Worm (Caenorhabditis elegans): ENCODE data around the gene perm-3.

The perm-3 gene

DNA sequence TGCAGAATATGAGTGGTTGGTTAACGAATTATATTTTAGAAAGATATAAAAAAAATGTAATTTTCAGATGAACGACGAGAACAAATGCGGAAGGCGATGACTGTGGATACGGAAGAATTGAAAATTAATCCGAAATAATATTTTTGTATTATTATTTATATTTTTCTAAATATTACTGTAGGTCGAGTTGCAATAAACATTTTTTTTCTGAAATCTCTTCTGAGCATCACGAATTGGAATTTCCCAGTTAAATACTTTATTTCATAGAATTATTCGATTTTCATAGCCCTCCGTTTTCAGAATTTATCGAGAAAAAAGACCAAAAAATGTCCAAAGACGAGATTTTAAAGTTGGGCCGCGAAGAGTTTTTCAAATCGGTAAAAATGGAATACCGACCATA lies 2.9 kb upstream of the perm-3 start, which contains the start of gene ZK616.2:
ZK616.2 (plus strand) TSS at position 301 of the 400 bp plus-strand sequence.
- TF ChIP-seq eor-1 (tag; optimal IDR thresholded peaks at IDR 0.05) = no peak
- TF ChIP-seq nhr-23 (tag; optimal IDR thresholded peaks at IDR 0.05) = no peak
- TF ChIP-seq lin-39 (tag; optimal IDR thresholded peaks at IDR 0.05) = no peak
- no peak for TF ChIP-seq pha-4 (tag; optimal IDR thresholded peaks at IDR 0.05)
- no peak for TF ChIP-seq elt-1 (tag; optimal IDR thresholded peaks at IDR 0.05)
- TF ChIP-seq unc-39 (tag; optimal IDR thresholded peaks at IDR 0.05) = no peak
- no peak for TF ChIP-seq jun-1 (tag; optimal IDR thresholded peaks at IDR 0.05)

DNA sequence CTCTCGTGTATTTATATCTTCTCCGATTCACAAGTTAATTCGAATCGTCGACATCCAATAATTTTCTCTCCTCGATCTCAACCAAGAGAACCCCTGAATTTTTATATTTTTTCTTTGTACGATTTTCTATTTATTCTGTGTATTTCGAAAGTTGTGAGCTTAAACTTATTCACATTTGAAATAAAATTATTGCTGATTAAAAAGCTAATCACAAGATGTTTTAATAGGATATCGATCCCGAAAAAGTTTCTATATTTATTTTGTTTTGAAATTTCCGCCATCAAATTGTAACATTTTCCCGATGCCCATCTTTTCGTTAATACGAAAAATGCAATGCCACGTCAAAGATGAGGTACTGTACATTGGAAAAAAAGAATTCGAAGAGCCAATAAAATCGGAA lies 2.2 kb upstream of the perm-3 start, which contains the start of gene ZK616.3:
ZK616.3 (plus strand) TSS at position 301 of the 400 bp plus-strand sequence.
- no peak for TF ChIP-seq sea-2 (GFP tag; optimal IDR thresholded peaks at IDR 0.05)

ce11 chrIV:5393566-5393965 lies 1.0 kb downstream of the perm-3 start:
- TF ChIP-seq fkh-2 (tag; optimal IDR thresholded peaks at IDR 0.05) = no peak
- peak; percentile 61 for TF ChIP-seq pqm-1 (tag; optimal IDR thresholded peaks at IDR 0.05)
- peak; percentile 51 for TF ChIP-seq pha-4 (tag; optimal IDR thresholded peaks at IDR 0.05)
- TF ChIP-seq elt-2 (tag; optimal IDR thresholded peaks at IDR 0.05) = peak; percentile 68
- TF ChIP-seq daf-12 (tag; optimal IDR thresholded peaks at IDR 0.05) = no peak

DNA sequence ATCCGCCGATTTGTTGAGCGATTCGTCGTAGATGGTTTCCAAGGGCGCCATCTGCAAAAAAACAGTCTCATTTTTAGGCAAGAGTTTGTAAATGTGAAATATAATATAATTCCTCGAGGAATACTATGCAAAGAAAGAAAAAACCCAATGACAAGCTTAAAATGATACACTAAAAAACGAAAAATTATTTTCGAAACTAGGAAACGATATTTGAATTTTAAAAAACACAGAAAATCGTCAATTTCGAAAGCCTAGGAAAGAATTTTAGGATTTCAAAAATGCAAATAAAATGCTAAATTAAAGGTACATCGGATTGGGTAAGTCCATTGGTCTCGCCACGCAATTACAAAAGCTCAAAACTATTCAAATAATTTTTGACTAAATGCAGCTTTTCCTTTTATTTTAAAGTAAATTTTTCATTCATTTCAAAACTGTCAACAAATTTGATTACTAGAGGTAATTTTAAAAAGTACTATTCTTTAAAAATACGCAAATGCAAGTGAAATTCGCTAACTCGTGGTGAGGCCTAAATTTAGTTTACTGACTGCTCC lies 3.0 kb downstream of the perm-3 start, which contains the start of the genes htp-1 and ZK616.5:
htp-1 (minus strand) TSS at position 51 of the 551 bp plus-strand sequence.
ZK616.5 (plus strand) TSS at position 423 of the 551 bp plus-strand sequence.
- TF ChIP-seq ztf-11 (tag; optimal IDR thresholded peaks at IDR 0.05) = no peak
- TF ChIP-seq jun-1 (tag; optimal IDR thresholded peaks at IDR 0.05) = no peak
- no peak for TF ChIP-seq ceh-82 (tag; optimal IDR thresholded peaks at IDR 0.05)
- no peak for TF ChIP-seq mdl-1 (tag; optimal IDR thresholded peaks at IDR 0.05)
- TF ChIP-seq lsy-12 (tag; optimal IDR thresholded peaks at IDR 0.05) = no peak
- no peak for TF ChIP-seq elt-2 (tag; optimal IDR thresholded peaks at IDR 0.05)
- no peak for TF ChIP-seq elt-3 (tag; optimal IDR thresholded peaks at IDR 0.05)
- no peak for TF ChIP-seq ama-1 (optimal IDR thresholded peaks at IDR 0.05)
- TF ChIP-seq unc-39 (tag; optimal IDR thresholded peaks at IDR 0.05) = no peak
- TF ChIP-seq elt-1 (tag; optimal IDR thresholded peaks at IDR 0.05) = no peak
- TF ChIP-seq nhr-12 (tag; optimal IDR thresholded peaks at IDR 0.05) = no peak
- TF ChIP-seq tbx-2 (tag; optimal IDR thresholded peaks at IDR 0.05) = no peak
- no peak for TF ChIP-seq egl-5 (tag; optimal IDR thresholded peaks at IDR 0.05)
- TF ChIP-seq ztf-4 (tag; optimal IDR thresholded peaks at IDR 0.05) = no peak
- TF ChIP-seq nhr-67 (tag; optimal IDR thresholded peaks at IDR 0.05) = no peak
- TF ChIP-seq nhr-11 (tag; optimal IDR thresholded peaks at IDR 0.05) = no peak
- no peak for TF ChIP-seq zag-1 (tag; optimal IDR thresholded peaks at IDR 0.05)
- no peak for TF ChIP-seq pha-4 (tag; optimal IDR thresholded peaks at IDR 0.05)

ce11 chrIV:5389951-5390350 lies 4.7 kb downstream of the perm-3 start:
- TF ChIP-seq nhr-25 (tag; optimal IDR thresholded peaks at IDR 0.05) (peak; percentile 24), lsy-12 (tag; optimal IDR thresholded peaks at IDR 0.05) (no peak)

- TF ChIP-seq pqm-1 (tag; optimal IDR thresholded peaks at IDR 0.05) (peak; percentile 67), ztf-11 (tag; optimal IDR thresholded peaks at IDR 0.05) (no peak), ama-1 (optimal IDR thresholded peaks at IDR 0.05) (peak; percentile 77), aly-2 (tag; optimal IDR thresholded peaks at IDR 0.05) (no peak), eor-1 (tag; optimal IDR thresholded peaks at IDR 0.05) (no peak), nfya-1 (tag; optimal IDR thresholded peaks at IDR 0.05; ENCODE audit: insufficient read depth) (no peak), jun-1 (tag; optimal IDR thresholded peaks at IDR 0.05) (peak; percentile 28), hmg-11 (tag; optimal IDR thresholded peaks at IDR 0.05) (no peak), pha-4 (tag; optimal IDR thresholded peaks at IDR 0.05) (peak; percentile 55), nhr-43 (tag; optimal IDR thresholded peaks at IDR 0.05; ENCODE audit: poor library complexity, severe bottlenecking) (no peak), ceh-28 (tag; optimal IDR thresholded peaks at IDR 0.05) (no peak), elt-2 (tag; optimal IDR thresholded peaks at IDR 0.05) (peak; percentile 85)
Observed at ce11 chrIV:5388477-5389065, 6.0 kb downstream of the perm-3 start, which contains the start of gene elo-6. TSS of gene elo-6 (minus strand) at chrIV:5388559.

Measured in whole organism, L3 larva.